Fruit fly (Drosophila melanogaster) whole organism, prepupa: ENCODE results near the gene Spn28Da.

Experiments
- Blimp-1 ChIP-seq: fragments of 200-800 bp; sonication (Bioruptor generic); optimal IDR thresholded peaks from 3 replicates; lab custom pipeline; 2017; ENCODE audit warnings: missing biosample characterization, missing genetic modification characterization, mild to moderate bottlenecking, moderate library complexity, missing genetic modification reagents
- CG11902 ChIP-seq: fragments of 200-800 bp; sonication (Bioruptor generic); optimal IDR thresholded peaks from 3 replicates; lab custom pipeline; 2016; ENCODE audit warnings: missing biosample characterization, missing genetic modification characterization
- CG15336 ChIP-seq: fragments of 200-800 bp; sonication (Bioruptor generic); IDR thresholded peaks from 2 replicates; pipeline ENCODE4 v1.3.6; 2022; ENCODE audit warnings: missing biosample characterization, missing genetic modification characterization
- CG1621 ChIP-seq: fragments of 200-800 bp; sonication (Bioruptor generic); optimal IDR thresholded peaks from 3 replicates; lab custom pipeline; 2018; ENCODE audit warnings: missing biosample characterization, mild to moderate bottlenecking, missing genetic modification characterization
- CG16779 ChIP-seq: fragments of 200-800 bp; sonication (Bioruptor generic); optimal IDR thresholded peaks from 3 replicates; lab custom pipeline; 2017; ENCODE audit warnings: missing biosample characterization, mild to moderate bottlenecking, missing genetic modification characterization
- CG3032 ChIP-seq: fragments of 200-800 bp; optimal IDR thresholded peaks from 2 replicates; lab custom pipeline; 2019; ENCODE audit warnings: missing biosample characterization, mild to moderate bottlenecking, missing genetic modification characterization, moderate library complexity
- CG31627 ChIP-seq: fragments of 200-800 bp; sonication (Bioruptor generic); optimal IDR thresholded peaks from 3 replicates; lab custom pipeline; 2016; ENCODE audit warnings: missing biosample characterization, missing genetic modification characterization
- CG32006 ChIP-seq: fragments of 200-800 bp; sonication (Bioruptor generic); optimal IDR thresholded peaks from 3 replicates; lab custom pipeline; 2017; ENCODE audit warnings: missing biosample characterization, mild to moderate bottlenecking, missing genetic modification characterization
- CG3919 ChIP-seq: fragments of 200-800 bp; sonication (Bioruptor generic); optimal IDR thresholded peaks from 3 replicates; lab custom pipeline; 2016; ENCODE audit warnings: missing biosample characterization, missing genetic modification characterization
- CG4318 ChIP-seq: fragments of 200-800 bp; sonication (Bioruptor generic); optimal IDR thresholded peaks from 3 replicates; lab custom pipeline; 2017; ENCODE audit warnings: missing biosample characterization, mild to moderate bottlenecking, missing genetic modification characterization
- CG6163 ChIP-seq: fragments of 200-800 bp; sonication (Bioruptor generic); IDR thresholded peaks from 3 replicates; pipeline ENCODE4 v1.3.6; 2022; ENCODE audit warnings: missing biosample characterization, missing genetic modification characterization
- CG6276 ChIP-seq: fragments of 200-800 bp; sonication (Bioruptor generic); optimal IDR thresholded peaks from 2 replicates; lab custom pipeline; 2017; ENCODE audit warnings: missing biosample characterization, mild to moderate bottlenecking, missing genetic modification characterization
- CG6792 ChIP-seq: fragments of 200-800 bp; sonication (Bioruptor generic); optimal IDR thresholded peaks from 3 replicates; lab custom pipeline; 2016; ENCODE audit warnings: missing biosample characterization, missing genetic modification characterization
- CG6808 ChIP-seq: fragments of 200-800 bp; sonication (Bioruptor generic); optimal IDR thresholded peaks from 3 replicates; lab custom pipeline; 2017; ENCODE audit warnings: missing biosample characterization, missing genetic modification characterization, mild to moderate bottlenecking, moderate library complexity, missing genetic modification reagents
- CG6854 ChIP-seq: fragments of 200-800 bp; sonication (Bioruptor generic); optimal IDR thresholded peaks from 2 replicates; lab custom pipeline; 2017; ENCODE audit warnings: missing biosample characterization, mild to moderate bottlenecking, missing genetic modification characterization
- CG7368 ChIP-seq: fragments of 200-800 bp; sonication (Bioruptor generic); optimal IDR thresholded peaks from 3 replicates; lab custom pipeline; 2016; ENCODE audit warnings: missing biosample characterization, missing genetic modification characterization
- CG8119 ChIP-seq: fragments of 200-800 bp; sonication (Bioruptor generic); IDR thresholded peaks from 3 replicates; pipeline ENCODE4 v1.3.6; 2022; ENCODE audit warnings: missing biosample characterization, missing genetic modification characterization
- CG8319 ChIP-seq: fragments of 200-800 bp; sonication (Bioruptor generic); optimal IDR thresholded peaks from 3 replicates; lab custom pipeline; 2016; ENCODE audit warnings: missing biosample characterization, missing genetic modification characterization
- CG8632 ChIP-seq: fragments of 200-800 bp; sonication (Bioruptor generic); optimal IDR thresholded peaks from 3 replicates; lab custom pipeline; 2016; ENCODE audit warnings: missing biosample characterization, missing genetic modification characterization
- CG9139 ChIP-seq: fragments of 200-800 bp; sonication (Bioruptor generic); optimal IDR thresholded peaks from 3 replicates; lab custom pipeline; 2017; ENCODE audit warnings: missing biosample characterization, mild to moderate bottlenecking, missing genetic modification characterization
- Eip75B ChIP-seq: fragments of 200-800 bp; sonication (Bioruptor generic); optimal IDR thresholded peaks from 3 replicates; lab custom pipeline; 2016; ENCODE audit warnings: missing biosample characterization, missing genetic modification characterization
- Eip78C ChIP-seq: fragments of 200-800 bp; sonication (Bioruptor generic); peaks from one replicate; lab custom pipeline; 2016; ENCODE audit warnings: missing biosample characterization, missing genetic modification characterization
- Ets21C ChIP-seq: fragments of 200-800 bp; sonication (Bioruptor generic); optimal IDR thresholded peaks from 3 replicates; lab custom pipeline; 2016; ENCODE audit warnings: missing biosample characterization, missing genetic modification characterization
- Ets96B ChIP-seq: fragments of 200-800 bp; optimal IDR thresholded peaks from 2 replicates; lab custom pipeline; 2019; ENCODE audit warnings: missing biosample characterization, mild to moderate bottlenecking, missing genetic modification characterization, moderate library complexity
- Gug ChIP-seq: fragments of 200-800 bp; sonication (Bioruptor generic); IDR thresholded peaks from 2 replicates; pipeline ENCODE4 v1.3.6; 2022; ENCODE audit warnings: missing biosample characterization, missing genetic modification characterization
- Hr38 ChIP-seq: sonication (Bioruptor generic); optimal IDR thresholded peaks from 2 replicates; lab custom pipeline; 2016; ENCODE audit warnings: missing biosample characterization, missing genetic modification characterization
- Hr4 ChIP-seq: fragments of 200-800 bp; sonication (Bioruptor generic); optimal IDR thresholded peaks from 3 replicates; lab custom pipeline; 2016; ENCODE audit warnings: missing biosample characterization, missing genetic modification characterization
- Lpt ChIP-seq: fragments of 200-800 bp; sonication (Bioruptor generic); optimal IDR thresholded peaks from 3 replicates; lab custom pipeline; 2016; ENCODE audit warnings: missing biosample characterization, missing genetic modification characterization
- Met ChIP-seq: fragments of 200-800 bp; sonication (Bioruptor generic); optimal IDR thresholded peaks from 3 replicates; lab custom pipeline; 2016; ENCODE audit warnings: missing biosample characterization, missing genetic modification characterization
- Smox ChIP-seq: fragments of 200-800 bp; sonication (Bioruptor generic); optimal IDR thresholded peaks from 3 replicates; lab custom pipeline; 2016; ENCODE audit warnings: missing biosample characterization, missing genetic modification characterization
- Sox102F ChIP-seq: fragments of 200-800 bp; sonication (Bioruptor generic); optimal IDR thresholded peaks from 2 replicates; lab custom pipeline; 2016; ENCODE audit warnings: missing biosample characterization, mild to moderate bottlenecking, missing genetic modification characterization
- Sox14 ChIP-seq: fragments of 200-800 bp; sonication (Bioruptor generic); optimal IDR thresholded peaks from 3 replicates; lab custom pipeline; 2016; ENCODE audit warnings: missing biosample characterization, missing genetic modification characterization
- achi ChIP-seq: fragments of 200-800 bp; sonication (Bioruptor generic); optimal IDR thresholded peaks from 3 replicates; lab custom pipeline; 2016; ENCODE audit warnings: missing biosample characterization, missing genetic modification characterization
- cyc ChIP-seq: fragments of 200-800 bp; sonication (Bioruptor generic); optimal IDR thresholded peaks from 3 replicates; lab custom pipeline; 2016; ENCODE audit warnings: missing biosample characterization, missing genetic modification characterization
- dac ChIP-seq: fragments of 200-800 bp; sonication (Bioruptor generic); optimal IDR thresholded peaks from 2 replicates; lab custom pipeline; 2017; ENCODE audit warnings: missing biosample characterization, mild to moderate bottlenecking, missing genetic modification characterization
- eg ChIP-seq: fragments of 200-800 bp; sonication (Bioruptor generic); IDR thresholded peaks from 3 replicates; pipeline ENCODE4 v1.3.6; 2022; ENCODE audit warnings: missing biosample characterization, missing genetic modification characterization
- esn ChIP-seq: fragments of 200-800 bp; sonication (Bioruptor generic); optimal IDR thresholded peaks from 2 replicates; lab custom pipeline; 2016; ENCODE audit warnings: missing biosample characterization, mild to moderate bottlenecking, missing genetic modification characterization, moderate library complexity
- fd59A ChIP-seq: fragments of 200-800 bp; sonication (Bioruptor generic); optimal IDR thresholded peaks from 2 replicates; lab custom pipeline; 2017; ENCODE audit warnings: missing biosample characterization, mild to moderate bottlenecking, missing genetic modification characterization, missing genetic modification reagents
- fd85E ChIP-seq: fragments of 200-800 bp; sonication (Bioruptor generic); optimal IDR thresholded peaks from 3 replicates; lab custom pipeline; 2016; ENCODE audit warnings: missing biosample characterization, missing genetic modification characterization
- fkh ChIP-seq: fragments of 200-800 bp; sonication (Bioruptor generic); optimal IDR thresholded peaks from 3 replicates; lab custom pipeline; 2017; ENCODE audit warnings: missing biosample characterization, mild to moderate bottlenecking, missing genetic modification characterization, moderate library complexity
- lz ChIP-seq: fragments of 200-800 bp; sonication (Bioruptor generic); optimal IDR thresholded peaks from 3 replicates; lab custom pipeline; 2016; ENCODE audit warnings: missing biosample characterization, missing genetic modification characterization
- pdm3 ChIP-seq: fragments of 200-800 bp; sonication (Bioruptor generic); optimal IDR thresholded peaks from 3 replicates; lab custom pipeline; 2016; ENCODE audit warnings: missing biosample characterization, missing genetic modification characterization
- salr ChIP-seq, 2 experiments: fragments of 200-800 bp; sonication (Bioruptor generic); optimal IDR thresholded peaks; 3 replicates each; lab custom pipeline; 2016 to 2018; ENCODE audit warnings: missing biosample characterization in 2 of 2, missing genetic modification characterization in 2 of 2, mild to moderate bottlenecking in 1 of 2
- spab ChIP-seq: fragments of 200-800 bp; sonication (Bioruptor generic); optimal IDR thresholded peaks from 2 replicates; lab custom pipeline; 2017; ENCODE audit warnings: missing biosample characterization, mild to moderate bottlenecking, missing genetic modification characterization, missing genetic modification reagents
- ss ChIP-seq, 2 experiments: fragments of 200-800 bp; sonication (Bioruptor generic); optimal IDR thresholded peaks; 2 replicates in 1 of 2; 3 replicates in 1 of 2; lab custom pipeline; 2017 to 2018; ENCODE audit warnings: mild to moderate bottlenecking in 2 of 2, missing biosample characterization in 2 of 2, missing genetic modification characterization in 2 of 2, moderate library complexity in 1 of 2
- svp ChIP-seq: fragments of 200-800 bp; sonication (Bioruptor generic); peaks from one replicate; lab custom pipeline; 2016; ENCODE audit warnings: missing biosample characterization, missing genetic modification characterization
- topi ChIP-seq: fragments of 200-800 bp; sonication (Bioruptor generic); optimal IDR thresholded peaks from 3 replicates; lab custom pipeline; 2016; ENCODE audit warnings: missing biosample characterization, missing genetic modification characterization
- vri ChIP-seq: fragments of 200-800 bp; sonication (Bioruptor generic); optimal IDR thresholded peaks from 3 replicates; lab custom pipeline; 2016; ENCODE audit warnings: missing biosample characterization, mild to moderate bottlenecking, missing genetic modification characterization

Gene Spn28Da

DNA sequence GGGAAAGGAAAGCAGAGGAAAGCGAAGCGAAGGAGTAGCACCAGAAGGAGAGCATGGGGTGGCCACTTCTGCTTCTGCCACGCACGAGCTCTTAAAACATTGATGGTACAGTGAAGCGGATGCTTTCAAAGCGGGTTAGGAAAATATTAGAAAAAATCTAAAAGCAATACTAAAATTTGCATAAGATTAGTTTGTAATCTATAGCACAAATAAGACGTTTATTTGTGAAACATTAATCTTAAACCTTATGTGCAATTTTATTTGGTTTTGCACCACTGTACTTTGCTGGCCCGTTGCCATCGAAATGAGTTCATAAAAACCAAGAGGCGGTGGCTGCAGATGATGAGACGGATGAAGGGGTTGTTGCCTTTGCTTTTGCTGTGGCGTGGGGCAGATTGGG lies 36.5 kb upstream of the Spn28Da start (continued):
- peak; percentile 98 for TF ChIP-seq eg (GFP tag; lab: Robert Waterston, UW)
- TF ChIP-seq fd59A (GFP tag; lab: Kevin White, UChicago): peak; percentile 90
- TF ChIP-seq spab (GFP tag; lab: Kevin White, UChicago): peak; percentile 94
- peak; percentile 94 for TF ChIP-seq CG6792 (GFP tag; lab: Kevin White, UChicago)
- TF ChIP-seq Ets96B (tag; lab: Kevin White, UChicago): peak; percentile 96
- peak; percentile 91 for TF ChIP-seq Sox102F (GFP tag; lab: Kevin White, UChicago)
- peak; percentile 92 for TF ChIP-seq lz (GFP tag; lab: Kevin White, UChicago)
- peak; percentile 74 for TF ChIP-seq fd85E (GFP tag; lab: Kevin White, UChicago)
- peak; percentile 91 for TF ChIP-seq CG7368 (GFP tag; lab: Kevin White, UChicago)
- TF ChIP-seq CG1621 (tag; lab: Kevin White, UChicago): peak; percentile 94
- peak; percentile 94 for TF ChIP-seq CG3032 (tag; lab: Kevin White, UChicago)
- peak; percentile 92 for TF ChIP-seq Met (GFP tag; lab: Kevin White, UChicago)
- TF ChIP-seq CG6854 (GFP tag; lab: Kevin White, UChicago): peak; percentile 82
- peak; percentile 98 for TF ChIP-seq CG15336 (GFP tag; lab: Robert Waterston, UW)
- no peak for TF ChIP-seq fkh (GFP tag; lab: Kevin White, UChicago)
- peak; percentile 78 for TF ChIP-seq CG11902
- TF ChIP-seq cyc (GFP tag; lab: Kevin White, UChicago): peak; percentile 87
- peak; percentile 95 for TF ChIP-seq CG4318
- peak; percentile 97 for TF ChIP-seq CG3919
- TF ChIP-seq salr (GFP tag; optimal IDR thresholded peaks at IDR 0.05; lab: Kevin White, UChicago): peak; percentile 90 to 97
- TF ChIP-seq Lpt (GFP tag; lab: Kevin White, UChicago): peak; percentile 97
- TF ChIP-seq CG8632 (GFP tag; lab: Kevin White, UChicago): peak; percentile 89
- peak; percentile 98 for TF ChIP-seq Hr4 (GFP tag; lab: Kevin White, UChicago)
- TF ChIP-seq CG6163 (GFP tag; lab: Robert Waterston, UW): peak; percentile 99
- TF ChIP-seq CG8319: peak; percentile 85
- peak; percentile 99 for TF ChIP-seq Eip78C (GFP tag; lab: Kevin White, UChicago)
- peak; percentile 96 for TF ChIP-seq CG6276 (GFP tag; lab: Kevin White, UChicago)
- TF ChIP-seq CG8119 (GFP tag; lab: Robert Waterston, UW): peak; percentile 98
- peak; percentile 92 for TF ChIP-seq topi
- TF ChIP-seq Ets21C (GFP tag; lab: Kevin White, UChicago): peak; percentile 89
- TF ChIP-seq svp (GFP tag; lab: Kevin White, UChicago): peak; percentile 95
- TF ChIP-seq Hr38 (GFP tag; lab: Kevin White, UChicago): peak; percentile 74
- TF ChIP-seq ss (GFP tag; optimal IDR thresholded peaks at IDR 0.05; lab: Kevin White, UChicago): peak; percentile 91 to 92
- TF ChIP-seq Smox (GFP tag; lab: Kevin White, UChicago): peak; percentile 88
- TF ChIP-seq CG16779: peak; percentile 91

DNA sequence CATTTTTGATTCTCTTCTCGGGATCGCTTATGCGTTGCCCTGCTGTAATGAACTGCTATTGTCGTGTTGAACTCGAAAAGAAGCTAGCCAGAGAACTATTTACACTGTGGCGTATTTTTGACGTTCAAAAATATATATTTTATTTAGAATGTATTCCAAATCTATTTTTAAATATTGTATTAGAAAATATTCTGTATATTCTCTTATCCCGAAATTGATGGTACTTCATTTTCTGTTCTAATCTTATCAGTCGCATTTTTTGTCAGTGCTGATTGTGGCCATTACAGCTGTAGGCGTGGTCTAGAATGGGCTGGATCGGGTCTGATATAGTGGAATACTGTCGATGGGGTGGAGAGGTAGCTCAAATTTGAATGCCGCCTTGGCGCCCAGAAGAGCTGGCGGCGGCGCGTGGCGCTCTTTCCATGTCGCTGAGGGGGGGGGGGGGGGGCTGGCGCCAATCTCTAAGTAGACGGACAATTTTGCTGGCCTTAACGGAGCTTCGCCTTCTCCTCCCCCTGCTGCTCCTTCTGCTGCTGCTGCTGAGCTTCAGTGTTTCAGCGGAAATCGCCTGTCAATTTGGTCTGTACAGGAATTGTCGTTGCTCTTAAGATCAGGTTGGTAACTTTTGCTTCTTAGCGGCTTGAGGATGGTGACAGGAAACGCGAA lies 34.8 kb upstream of the Spn28Da start:
- TF ChIP-seq CG6276 (GFP tag; lab: Kevin White, UChicago) (no peak), esn (GFP tag; lab: Kevin White, UChicago) (no peak), dac (no peak), lz (GFP tag; lab: Kevin White, UChicago) (no peak), pdm3 (GFP tag; lab: Kevin White, UChicago) (no peak), CG9139 (GFP tag; lab: Kevin White, UChicago) (no peak), CG6808 (GFP tag; lab: Kevin White, UChicago) (peak; percentile 13), vri (GFP tag; lab: Kevin White, UChicago) (no peak), CG31627 (GFP tag; lab: Kevin White, UChicago) (no peak), Sox14 (GFP tag; lab: Kevin White, UChicago) (no peak), ss (GFP tag; optimal IDR thresholded peaks at IDR 0.05; lab: Kevin White, UChicago) (peak; percentile 7 to 21), CG8632 (GFP tag; lab: Kevin White, UChicago) (peak; percentile 8), fd85E (GFP tag; lab: Kevin White, UChicago) (no peak), achi (GFP tag; lab: Kevin White, UChicago) (peak; percentile 29), fkh (GFP tag; lab: Kevin White, UChicago) (no peak), cyc (GFP tag; lab: Kevin White, UChicago) (no peak), CG3032 (tag; lab: Kevin White, UChicago) (peak; percentile 39), CG6163 (GFP tag; lab: Robert Waterston, UW) (peak; percentile 36; the same call in 1 of the 3 replicates), Met (GFP tag; lab: Kevin White, UChicago) (no peak), Eip75B (GFP tag; lab: Kevin White, UChicago) (no peak), salr (GFP tag; optimal IDR thresholded peaks at IDR 0.05; lab: Kevin White, UChicago) (peak in 1 of 2 experiments; percentile 22), CG32006 (peak; percentile 47), Blimp-1 (GFP tag; lab: Kevin White, UChicago) (no peak), CG8319 (no peak), CG16779 (no peak), Hr4 (GFP tag; lab: Kevin White, UChicago) (no peak), Gug (GFP tag; lab: Robert Waterston, UW) (no peak)
